Worm (Caenorhabditis elegans): ENCODE data around the gene fbxc-26.

- TF ChIP-seq W03F9.2 (tag; optimal IDR thresholded peaks at IDR 0.05) (no peak), him-1 (tag; optimal IDR thresholded peaks at IDR 0.05) (no peak), dao-5 (tag; optimal IDR thresholded peaks at IDR 0.05) (no peak)
Observed at ce11 chrII:1662881-1663280, 31.5 kb downstream of the fbxc-26 start, which contains the start of gene ZC204.14.
